Worm (Caenorhabditis elegans) whole organism, mixed stage, embryonic: ENCODE measurements around the gene rpc-11.

ENCODE experiments used
- ces-1 ChIP-seq: fragments of 150-350 bp; optimal IDR thresholded peaks from 2 replicates; lab custom pipeline; 2014; ENCODE audit warnings: missing biosample characterization, missing genetic modification reagents, missing genetic modification characterization
- nhr-28 ChIP-seq: fragments of 150-350 bp; optimal IDR thresholded peaks from 2 replicates; lab custom pipeline; 2014; ENCODE audit warnings: missing biosample characterization, missing genetic modification characterization
- unc-39 ChIP-seq: fragments of 150-350 bp; optimal IDR thresholded peaks from 2 replicates; lab custom pipeline; 2014; ENCODE audit warnings: missing biosample characterization, missing genetic modification characterization
- unc-62 ChIP-seq: fragments of 150-350 bp; optimal IDR thresholded peaks from 2 replicates; lab custom pipeline; 2014; ENCODE audit warnings: missing biosample characterization, missing genetic modification reagents, missing genetic modification characterization

DNA sequence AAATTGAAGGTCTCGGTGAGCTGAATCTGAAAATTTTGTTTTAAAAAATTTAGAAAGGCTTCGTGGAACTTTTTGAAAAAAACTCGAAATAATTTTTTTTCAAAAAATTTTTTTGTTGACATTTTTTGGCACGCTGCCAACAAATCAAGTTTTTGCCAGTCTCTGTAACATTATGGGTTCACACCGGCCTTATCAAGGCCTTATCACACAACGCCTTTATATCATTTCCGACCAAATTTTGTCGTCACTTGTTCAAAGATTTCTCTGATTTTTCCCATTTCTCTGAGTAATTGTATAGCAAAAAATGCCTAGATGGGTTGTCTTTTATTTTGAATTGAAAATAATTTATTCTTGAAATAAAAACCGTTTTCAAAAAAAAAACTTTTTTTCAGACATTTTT, 4.1 kb downstream of the rpc-11 start:
- TF ChIP-seq unc-62 (GFP tag; lab: Kevin White, UChicago) (no peak), unc-39 (tag; lab: Kevin White, UChicago) (no peak), nhr-28 (no peak), ces-1 (GFP tag; lab: Kevin White, UChicago) (no peak)
